Fruit fly (Drosophila melanogaster) whole organism, adult: ENCODE measurements around the gene CG1635.

Experiments
- CG11617 ChIP-seq: fragments of 200-800 bp; sonication (Bioruptor generic); optimal IDR thresholded peaks from 2 replicates; lab custom pipeline; 2017; ENCODE audit warnings: mild to moderate bottlenecking, missing biosample characterization, missing genetic modification reagents, missing genetic modification characterization
- CG12768 ChIP-seq: fragments of 200-800 bp; sonication (Bioruptor generic); optimal IDR thresholded peaks from 2 replicates; lab custom pipeline; 2017; ENCODE audit warnings: missing biosample characterization, missing genetic modification characterization, mild to moderate bottlenecking, moderate library complexity, missing genetic modification reagents
- CG14711 ChIP-seq: fragments of 200-800 bp; sonication (Bioruptor generic); optimal IDR thresholded peaks from 2 replicates; lab custom pipeline; 2018; ENCODE audit warnings: missing biosample characterization, mild to moderate bottlenecking, missing genetic modification characterization, moderate library complexity
- CG1620 ChIP-seq: fragments of 200-800 bp; sonication (Bioruptor generic); optimal IDR thresholded peaks from 2 replicates; lab custom pipeline; 2016; ENCODE audit warnings: missing biosample characterization, missing genetic modification characterization
- CG33017 ChIP-seq: fragments of 200-800 bp; sonication (Bioruptor generic); optimal IDR thresholded peaks from 2 replicates; lab custom pipeline; 2018; ENCODE audit warnings: missing biosample characterization, mild to moderate bottlenecking, missing genetic modification characterization, moderate library complexity
- CG5204 ChIP-seq: fragments of 200-800 bp; sonication (Bioruptor generic); optimal IDR thresholded peaks from 2 replicates; lab custom pipeline; 2016; ENCODE audit warnings: missing biosample characterization, missing genetic modification characterization
- CG7045 ChIP-seq: fragments of 200-800 bp; sonication (Bioruptor generic); optimal IDR thresholded peaks from 2 replicates; lab custom pipeline; 2017; ENCODE audit warnings: missing biosample characterization, mild to moderate bottlenecking, missing genetic modification characterization
- CG7101 ChIP-seq: fragments of 200-800 bp; sonication (Bioruptor generic); optimal IDR thresholded peaks from 2 replicates; lab custom pipeline; 2018; ENCODE audit warnings: missing biosample characterization, mild to moderate bottlenecking, missing genetic modification characterization, moderate library complexity
- Clk ChIP-seq: fragments of 200-800 bp; sonication (Bioruptor generic); optimal IDR thresholded peaks from 2 replicates; lab custom pipeline; 2017; ENCODE audit warnings: missing biosample characterization, missing genetic modification characterization
- Crg-1 ChIP-seq: fragments of 200-800 bp; sonication (Bioruptor generic); optimal IDR thresholded peaks from 2 replicates; lab custom pipeline; 2016; ENCODE audit warnings: missing biosample characterization, missing genetic modification characterization
- Hr96 ChIP-seq: fragments of 200-800 bp; sonication (Bioruptor generic); optimal IDR thresholded peaks from 2 replicates; lab custom pipeline; 2016; ENCODE audit warnings: missing biosample characterization, missing genetic modification characterization
- Mnt ChIP-seq: fragments of 200-800 bp; sonication (Bioruptor generic); optimal IDR thresholded peaks from 2 replicates; lab custom pipeline; 2016; ENCODE audit warnings: missing biosample characterization, mild to moderate bottlenecking, missing genetic modification characterization
- bab1 ChIP-seq: fragments of 200-800 bp; sonication (Bioruptor generic); optimal IDR thresholded peaks from 3 replicates; lab custom pipeline; 2019; ENCODE audit warnings: missing biosample characterization, mild to moderate bottlenecking, missing genetic modification characterization, moderate library complexity
- cic ChIP-seq: fragments of 200-800 bp; sonication (Bioruptor generic); optimal IDR thresholded peaks from 2 replicates; lab custom pipeline; 2017; ENCODE audit warnings: missing biosample characterization, mild to moderate bottlenecking, missing genetic modification characterization, moderate library complexity
- cnc ChIP-seq, 2 experiments: fragments of >200 bp; optimal IDR thresholded peaks; 2 replicates each; lab custom pipeline; 2017
- kay ChIP-seq: fragments of 200-800 bp; sonication (Bioruptor generic); peaks from one replicate; lab custom pipeline; 2016; ENCODE audit warnings: missing biosample characterization, missing genetic modification characterization, borderline replicate concordance
- ovo ChIP-seq: fragments of 200-800 bp; sonication (Bioruptor generic); optimal IDR thresholded peaks from 2 replicates; lab custom pipeline; 2016; ENCODE audit warnings: missing biosample characterization, missing genetic modification characterization
- pad ChIP-seq: fragments of 200-800 bp; sonication (Bioruptor generic); optimal IDR thresholded peaks from 3 replicates; lab custom pipeline; 2017; ENCODE audit warnings: missing biosample characterization, missing genetic modification characterization, mild to moderate bottlenecking, moderate library complexity, missing genetic modification reagents
- tj ChIP-seq: fragments of 200-800 bp; sonication (Bioruptor generic); optimal IDR thresholded peaks from 3 replicates; lab custom pipeline; 2017; ENCODE audit warnings: missing biosample characterization, mild to moderate bottlenecking, missing genetic modification characterization, moderate library complexity
- toe ChIP-seq: fragments of 200-800 bp; sonication (Bioruptor generic); optimal IDR thresholded peaks from 2 replicates; lab custom pipeline; 2016; ENCODE audit warnings: missing biosample characterization, missing genetic modification characterization

CG1635 gene

dm6 chr3R:31597736-31598431, 9.4 kb downstream of the CG1635 start:
- TF ChIP-seq CG5204 = no peak
- peak; percentile 71 for TF ChIP-seq kay (GFP tag; lab: Kevin White, UChicago)
- no peak for TF ChIP-seq CG11617 (GFP tag; lab: Kevin White, UChicago)

dm6 chr3R:31599538-31600313, 11.3 kb downstream of the CG1635 start:
- TF ChIP-seq cnc (optimal IDR thresholded peaks at IDR 0.05; lab: Kevin White, UChicago) = no peak
- no peak for TF ChIP-seq CG1620 (GFP tag; lab: Kevin White, UChicago)
- peak; percentile 75 for TF ChIP-seq cic (GFP tag; lab: Kevin White, UChicago)
- peak; percentile 22 for TF ChIP-seq CG7045
- TF ChIP-seq CG12768 (GFP tag; lab: Kevin White, UChicago) = peak; percentile 18
- TF ChIP-seq kay (GFP tag; lab: Kevin White, UChicago) = peak; percentile 53

DNA sequence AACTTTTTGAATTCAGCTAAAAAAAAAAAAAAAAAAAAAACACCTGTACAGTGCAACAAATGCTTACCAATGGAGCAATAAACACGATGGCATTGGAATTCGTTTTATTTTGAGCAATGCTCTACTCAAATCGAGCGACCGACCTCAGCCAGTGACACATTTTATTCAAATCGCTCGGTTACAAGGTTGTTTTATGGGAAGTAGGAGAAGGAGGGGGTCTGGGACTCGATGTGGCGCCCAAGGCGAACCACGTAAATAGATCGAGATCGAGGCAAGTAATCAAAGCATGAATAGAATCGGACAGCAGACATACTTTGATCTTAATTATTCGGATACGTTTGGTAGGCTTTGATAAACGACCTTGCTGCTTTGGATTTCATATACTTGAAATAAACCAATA, 14.8 kb downstream of the CG1635 start:
- TF ChIP-seq ovo (GFP tag; lab: Kevin White, UChicago) (no peak), CG1620 (GFP tag; lab: Kevin White, UChicago) (no peak), Clk (GFP tag; lab: Kevin White, UChicago) (no peak), CG11617 (GFP tag; lab: Kevin White, UChicago) (no peak), cic (GFP tag; lab: Kevin White, UChicago) (no peak), Hr96 (GFP tag; lab: Kevin White, UChicago) (no peak), tj (no peak), CG12768 (GFP tag; lab: Kevin White, UChicago) (no peak), bab1 (GFP tag; lab: Kevin White, UChicago) (no peak), cnc (optimal IDR thresholded peaks at IDR 0.05; lab: Kevin White, UChicago) (no peak), CG14711 (tag; lab: Kevin White, UChicago) (no peak), Mnt (GFP tag; lab: Kevin White, UChicago) (no peak), Crg-1 (GFP tag; lab: Kevin White, UChicago) (no peak), toe (GFP tag; lab: Kevin White, UChicago) (no peak), CG7101 (no peak), CG7045 (no peak), CG33017 (no peak), CG5204 (no peak), kay (GFP tag; lab: Kevin White, UChicago) (no peak), pad (GFP tag; lab: Kevin White, UChicago) (no peak)

DNA sequence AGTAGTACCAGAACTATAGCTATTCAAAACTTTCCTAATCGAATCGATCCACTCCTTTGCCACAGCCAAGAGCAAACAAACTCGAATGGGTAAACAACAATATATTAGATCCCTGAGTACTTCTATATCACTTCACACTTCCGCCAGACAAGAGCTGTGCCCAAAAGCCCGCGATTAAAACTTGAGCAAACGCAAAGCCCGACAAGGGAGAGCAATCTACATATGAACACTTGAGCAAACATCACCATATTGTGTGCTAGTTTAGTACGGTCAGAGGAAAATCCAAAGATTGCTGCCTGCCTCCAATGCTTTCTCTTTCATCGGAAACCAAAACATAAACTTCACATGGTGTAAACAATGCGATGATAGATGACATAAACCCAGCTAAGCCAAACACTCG, 15.2 kb downstream of the CG1635 start:
- TF ChIP-seq bab1 (GFP tag; lab: Kevin White, UChicago) = no peak
- TF ChIP-seq CG1620 (GFP tag; lab: Kevin White, UChicago) = peak; percentile 15

DNA sequence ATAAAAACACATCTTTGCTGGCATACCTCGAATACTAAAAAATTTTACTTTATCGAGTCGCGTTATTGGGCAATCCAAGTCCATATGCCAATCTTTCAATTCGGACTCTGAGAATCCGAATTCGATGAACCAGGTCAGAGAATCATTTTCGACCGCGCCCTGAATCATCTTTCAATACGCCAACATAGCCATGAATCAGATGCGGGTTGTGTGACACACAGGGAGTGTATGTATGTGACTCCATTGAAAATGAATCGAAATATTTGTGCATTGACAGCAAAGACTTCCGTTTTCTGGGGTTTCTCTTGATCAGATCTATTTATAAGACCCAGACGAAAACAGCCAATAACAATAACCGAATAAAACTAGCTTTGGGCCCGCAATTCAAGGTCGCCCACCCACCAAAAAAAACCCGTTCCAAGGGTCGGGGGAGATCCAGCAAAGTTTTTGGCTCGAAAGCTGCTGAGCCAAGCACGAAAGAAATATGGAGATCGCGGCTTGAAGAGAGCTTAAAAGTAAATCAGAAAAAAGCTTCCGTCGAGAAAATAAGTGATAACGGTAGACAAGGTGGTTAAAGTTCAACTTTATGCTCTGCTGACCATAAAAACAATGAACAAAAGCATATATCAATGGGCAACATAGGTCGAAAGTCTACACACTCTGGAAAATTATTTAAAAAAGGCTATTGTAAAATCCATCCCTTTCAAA, 16.1 kb downstream of the CG1635 start:
- TF ChIP-seq CG7101 (no peak), cic (GFP tag; lab: Kevin White, UChicago) (no peak), bab1 (GFP tag; lab: Kevin White, UChicago) (no peak), Mnt (GFP tag; lab: Kevin White, UChicago) (no peak), CG33017 (no peak), pad (GFP tag; lab: Kevin White, UChicago) (no peak), CG12768 (GFP tag; lab: Kevin White, UChicago) (no peak), tj (peak; percentile 69), Clk (GFP tag; lab: Kevin White, UChicago) (no peak), cnc (optimal IDR thresholded peaks at IDR 0.05; lab: Kevin White, UChicago) (no peak), ovo (GFP tag; lab: Kevin White, UChicago) (peak; percentile 27), CG14711 (tag; lab: Kevin White, UChicago) (no peak), toe (GFP tag; lab: Kevin White, UChicago) (no peak), kay (GFP tag; lab: Kevin White, UChicago) (no peak), CG1620 (GFP tag; lab: Kevin White, UChicago) (no peak), Hr96 (GFP tag; lab: Kevin White, UChicago) (no peak)

DNA sequence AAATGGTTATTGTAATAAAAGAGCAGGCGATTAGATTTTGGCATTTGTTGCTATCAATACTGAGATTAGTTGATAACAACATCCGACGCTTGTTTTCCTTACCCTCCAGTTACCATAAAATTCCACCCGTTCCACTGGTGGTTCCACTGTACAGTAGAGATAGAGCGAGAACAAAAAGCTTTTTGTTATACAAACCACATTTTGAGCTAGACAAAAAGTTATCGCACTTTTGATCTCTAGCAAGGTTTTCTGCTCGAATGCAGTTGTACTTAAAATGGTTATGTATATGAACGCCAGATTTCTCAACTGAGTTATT, 16.6 kb downstream of the CG1635 start:
- no peak for TF ChIP-seq CG5204
- TF ChIP-seq CG12768 (GFP tag; lab: Kevin White, UChicago) = no peak
- no peak for TF ChIP-seq tj
- no peak for TF ChIP-seq Clk (GFP tag; lab: Kevin White, UChicago)
- no peak for TF ChIP-seq toe (GFP tag; lab: Kevin White, UChicago)
- no peak for TF ChIP-seq Hr96 (GFP tag; lab: Kevin White, UChicago)
- no peak for TF ChIP-seq Mnt (GFP tag; lab: Kevin White, UChicago)
- no peak for TF ChIP-seq pad (GFP tag; lab: Kevin White, UChicago)
- no peak for TF ChIP-seq ovo (GFP tag; lab: Kevin White, UChicago)
- TF ChIP-seq CG33017 = no peak
- TF ChIP-seq CG7045 = no peak
- no peak for TF ChIP-seq bab1 (GFP tag; lab: Kevin White, UChicago)
- TF ChIP-seq cnc (optimal IDR thresholded peaks at IDR 0.05; lab: Kevin White, UChicago) = no peak
- no peak for TF ChIP-seq kay (GFP tag; lab: Kevin White, UChicago)
- TF ChIP-seq CG7101 = no peak
- TF ChIP-seq Crg-1 (GFP tag; lab: Kevin White, UChicago) = no peak
- TF ChIP-seq CG11617 (GFP tag; lab: Kevin White, UChicago) = no peak
- no peak for TF ChIP-seq CG1620 (GFP tag; lab: Kevin White, UChicago)
- TF ChIP-seq CG14711 (tag; lab: Kevin White, UChicago) = no peak
- no peak for TF ChIP-seq cic (GFP tag; lab: Kevin White, UChicago)
